Fruit fly (Drosophila melanogaster): ENCODE results near the gene CG8086.

Gene CG8086

DNA sequence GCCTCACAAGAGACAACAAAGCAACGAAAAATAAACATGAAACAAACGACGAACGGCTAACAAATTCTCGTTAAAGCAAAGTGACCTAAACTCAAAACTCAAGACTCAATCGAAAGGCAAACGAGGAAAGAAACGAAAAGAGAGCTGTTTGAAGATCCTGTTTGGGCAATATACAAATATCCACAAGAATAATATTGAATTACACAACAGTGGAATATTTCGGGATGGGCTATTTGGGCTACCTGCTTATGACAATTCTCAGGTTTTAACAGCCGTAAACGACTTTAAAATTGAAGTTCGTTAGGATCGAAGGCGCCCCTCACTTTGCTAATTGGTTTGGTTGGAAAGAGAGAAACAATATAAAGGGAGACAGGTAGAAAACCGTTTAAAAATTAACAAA lies 19.0 kb upstream of the CG8086 start:
- no peak for TF ChIP-seq CG9948 (tag; optimal IDR thresholded peaks at IDR 0.05)
- no peak for TF ChIP-seq CG10348 (GFP tag; IDR thresholded peaks at IDR 0.05)
- no peak for TF ChIP-seq Pif1B (GFP tag; optimal IDR thresholded peaks at IDR 0.05)
- TF ChIP-seq Pif1A (GFP tag; optimal IDR thresholded peaks at IDR 0.05), result no peak
- no peak for TF ChIP-seq CG15710 (tag; optimal IDR thresholded peaks at IDR 0.05)
- no peak for TF ChIP-seq Snoo (tag; optimal IDR thresholded peaks at IDR 0.05)
- no peak for TF ChIP-seq Ets98B (GFP tag; IDR thresholded peaks at IDR 0.05)
- TF ChIP-seq CG14655 (GFP tag; optimal IDR thresholded peaks at IDR 0.05), result no peak
- no peak for TF ChIP-seq CG8301 (tag; optimal IDR thresholded peaks at IDR 0.05)
- no peak for TF ChIP-seq CG34367 (tag; optimal IDR thresholded peaks at IDR 0.05)
- TF ChIP-seq CG8159 (tag; optimal IDR thresholded peaks at IDR 0.05), result no peak
- TF ChIP-seq EcR (GFP tag; optimal IDR thresholded peaks at IDR 0.05), result no peak

dm6 chr2L:8274958-8275584 lies 17.8 kb upstream of the CG8086 start:
- TF ChIP-seq CG13204 (GFP tag; optimal IDR thresholded peaks at IDR 0.05), result no peak
- peak; percentile 22 for TF ChIP-seq D1 (tag; optimal IDR thresholded peaks at IDR 0.05)
- TF ChIP-seq Ets98B (GFP tag; IDR thresholded peaks at IDR 0.05), result peak; percentile 51
- no peak for TF ChIP-seq fd96Ca (GFP tag; IDR thresholded peaks at IDR 0.05)
- peak; percentile 49 for TF ChIP-seq Pif1A (GFP tag; optimal IDR thresholded peaks at IDR 0.05)
- TF ChIP-seq rn (GFP tag; IDR thresholded peaks at IDR 0.05), result peak; percentile 42; the same call in 1 of the 2 replicates
- peak; percentile 82 for TF ChIP-seq CG12605 (GFP tag; IDR thresholded peaks at IDR 0.05)
- peak; percentile 79 for TF ChIP-seq CG8159 (tag; optimal IDR thresholded peaks at IDR 0.05)
- TF ChIP-seq CG9948 (tag; optimal IDR thresholded peaks at IDR 0.05), result peak; percentile 72
- no peak for TF ChIP-seq CG10348 (GFP tag; IDR thresholded peaks at IDR 0.05)
- TF ChIP-seq CG17806 (tag; optimal IDR thresholded peaks at IDR 0.05), result peak; percentile 77
- TF ChIP-seq Snoo (tag; optimal IDR thresholded peaks at IDR 0.05), result peak; percentile 30
- peak; percentile 64 for TF ChIP-seq CG34367 (tag; optimal IDR thresholded peaks at IDR 0.05)
- peak; percentile 35 for TF ChIP-seq Pif1B (GFP tag; optimal IDR thresholded peaks at IDR 0.05)
- peak; percentile 80 for TF ChIP-seq CG14655 (GFP tag; optimal IDR thresholded peaks at IDR 0.05)
- TF ChIP-seq CG32121 (GFP tag; IDR thresholded peaks at IDR 0.05), result peak; percentile 74
- TF ChIP-seq CG15710 (tag; optimal IDR thresholded peaks at IDR 0.05), result peak; percentile 74
- TF ChIP-seq CG4496 (GFP tag; IDR thresholded peaks at IDR 0.05), result peak; percentile 79
- TF ChIP-seq gl (tag; optimal IDR thresholded peaks at IDR 0.05), result no peak
- TF ChIP-seq CG8301 (tag; optimal IDR thresholded peaks at IDR 0.05), result peak; percentile 75
- no peak for TF ChIP-seq EcR (GFP tag; optimal IDR thresholded peaks at IDR 0.05)

- TF ChIP-seq EcR (GFP tag; optimal IDR thresholded peaks at IDR 0.05) (no peak), CG8159 (tag; optimal IDR thresholded peaks at IDR 0.05) (no peak), CG10348 (GFP tag; IDR thresholded peaks at IDR 0.05) (no peak), CG8301 (tag; optimal IDR thresholded peaks at IDR 0.05) (no peak), CG14655 (GFP tag; optimal IDR thresholded peaks at IDR 0.05) (no peak), D1 (tag; optimal IDR thresholded peaks at IDR 0.05) (no peak), Pif1B (GFP tag; optimal IDR thresholded peaks at IDR 0.05) (no peak), gl (tag; optimal IDR thresholded peaks at IDR 0.05) (no peak), CG13204 (GFP tag; optimal IDR thresholded peaks at IDR 0.05) (no peak), CG12605 (GFP tag; IDR thresholded peaks at IDR 0.05) (no peak), CG34367 (tag; optimal IDR thresholded peaks at IDR 0.05) (no peak), Ets98B (GFP tag; IDR thresholded peaks at IDR 0.05) (no peak), fd96Ca (GFP tag; IDR thresholded peaks at IDR 0.05) (no peak), CG17806 (tag; optimal IDR thresholded peaks at IDR 0.05) (no peak), rn (GFP tag; IDR thresholded peaks at IDR 0.05) (no peak), CG4496 (GFP tag; IDR thresholded peaks at IDR 0.05) (no peak), CG9948 (tag; optimal IDR thresholded peaks at IDR 0.05) (no peak)
These were observed 16.8 kb upstream of the CG8086 start for dm6 chr2L:8274127-8274526.

- TF ChIP-seq gl (tag; optimal IDR thresholded peaks at IDR 0.05), result no peak
- peak; percentile 71 for TF ChIP-seq Pif1A (GFP tag; optimal IDR thresholded peaks at IDR 0.05)
- TF ChIP-seq CG8159 (tag; optimal IDR thresholded peaks at IDR 0.05), result peak; percentile 60
- TF ChIP-seq CG34367 (tag; optimal IDR thresholded peaks at IDR 0.05), result peak; percentile 57
- peak; percentile 57 for TF ChIP-seq CG15710 (tag; optimal IDR thresholded peaks at IDR 0.05)
- TF ChIP-seq CG12605 (GFP tag; IDR thresholded peaks at IDR 0.05), result peak; percentile 73
- peak; percentile 70 for TF ChIP-seq CG17806 (tag; optimal IDR thresholded peaks at IDR 0.05)
- TF ChIP-seq CG9948 (tag; optimal IDR thresholded peaks at IDR 0.05), result peak; percentile 71
- peak; percentile 67 for TF ChIP-seq Pif1B (GFP tag; optimal IDR thresholded peaks at IDR 0.05)
- no peak for TF ChIP-seq EcR (GFP tag; optimal IDR thresholded peaks at IDR 0.05)
- TF ChIP-seq fd96Ca (GFP tag; IDR thresholded peaks at IDR 0.05), result peak; percentile 83; the same call in 2 of the 3 replicates
- TF ChIP-seq Snoo (tag; optimal IDR thresholded peaks at IDR 0.05), result no peak
- TF ChIP-seq CG10348 (GFP tag; IDR thresholded peaks at IDR 0.05), result no peak
- TF ChIP-seq Ets98B (GFP tag; IDR thresholded peaks at IDR 0.05), result peak; percentile 83
- peak; percentile 78 for TF ChIP-seq CG32121 (GFP tag; IDR thresholded peaks at IDR 0.05)
- peak; percentile 79 for TF ChIP-seq CG14655 (GFP tag; optimal IDR thresholded peaks at IDR 0.05)
- TF ChIP-seq D1 (tag; optimal IDR thresholded peaks at IDR 0.05), result peak; percentile 4
- TF ChIP-seq CG8301 (tag; optimal IDR thresholded peaks at IDR 0.05), result peak; percentile 77
- TF ChIP-seq CG13204 (GFP tag; optimal IDR thresholded peaks at IDR 0.05), result no peak
- 0 out of 2 replicates have a peak, but pooled peaks have one; percentile 6 for TF ChIP-seq rn (GFP tag; IDR thresholded peaks at IDR 0.05)
- peak; percentile 88 for TF ChIP-seq CG4496 (GFP tag; IDR thresholded peaks at IDR 0.05)
These were observed 13.6 kb upstream of the CG8086 start for dm6 chr2L:8270916-8271315.

- no peak for TF ChIP-seq CG9948 (tag; optimal IDR thresholded peaks at IDR 0.05)
- no peak for TF ChIP-seq fd96Ca (GFP tag; IDR thresholded peaks at IDR 0.05)
- no peak for TF ChIP-seq Pif1B (GFP tag; optimal IDR thresholded peaks at IDR 0.05)
- no peak for TF ChIP-seq EcR (GFP tag; optimal IDR thresholded peaks at IDR 0.05)
- no peak for TF ChIP-seq CG8159 (tag; optimal IDR thresholded peaks at IDR 0.05)
- TF ChIP-seq CG12605 (GFP tag; IDR thresholded peaks at IDR 0.05), result no peak
- TF ChIP-seq CG4496 (GFP tag; IDR thresholded peaks at IDR 0.05), result no peak
- no peak for TF ChIP-seq D1 (tag; optimal IDR thresholded peaks at IDR 0.05)
- no peak for TF ChIP-seq Snoo (tag; optimal IDR thresholded peaks at IDR 0.05)
These were observed 11.4 kb upstream of the CG8086 start for dm6 chr2L:8268679-8269078.
